Worm (Caenorhabditis elegans) whole organism, young adult: ENCODE results near the gene nsy-7.

Source experiments
- B0035.1 ChIP-seq: sonication (generic microtip); optimal IDR thresholded peaks from 2 replicates; lab custom pipeline; 2016; ENCODE audit warnings: missing genetic modification characterization, mild to moderate bottlenecking, missing compliant biosample characterization, missing genotype, missing genetic modification reagents
- dpl-1 ChIP-seq: fragments of 150-350 bp; optimal IDR thresholded peaks from 2 replicates; lab custom pipeline; 2014; ENCODE audit warnings: missing biosample characterization, missing genetic modification reagents, missing genetic modification characterization
- egl-44 ChIP-seq: fragments of 200-800 bp; sonication (Bioruptor generic); IDR thresholded peaks from 2 replicates; pipeline ENCODE4 v1.3.6; 2022; ENCODE audit warnings: missing genetic modification reagents, missing genetic modification characterization, missing compliant biosample characterization
- nfya-2 ChIP-seq: fragments of 200-800 bp; sonication (Bioruptor generic); IDR thresholded peaks from 2 replicates; pipeline ENCODE4 v1.3.6; 2022; ENCODE audit warnings: missing genetic modification reagents, missing genetic modification characterization, missing compliant biosample characterization
- nhr-90 ChIP-seq: sonication (generic microtip); optimal IDR thresholded peaks from 2 replicates; lab custom pipeline; 2016; ENCODE audit warnings: missing genotype, mild to moderate bottlenecking, missing genetic modification characterization, missing compliant biosample characterization
- pha-4 ChIP-seq: fragments of 150-350 bp; sonication (generic microtip); optimal IDR thresholded peaks from 2 replicates; lab custom pipeline; 2014; ENCODE audit warnings: missing biosample characterization, missing genetic modification reagents, missing genetic modification characterization
- unc-130 ChIP-seq: sonication (generic microtip); optimal IDR thresholded peaks from 2 replicates; lab custom pipeline; 2016; ENCODE audit warnings: missing genetic modification reagents, missing genetic modification characterization, missing compliant biosample characterization

DNA sequence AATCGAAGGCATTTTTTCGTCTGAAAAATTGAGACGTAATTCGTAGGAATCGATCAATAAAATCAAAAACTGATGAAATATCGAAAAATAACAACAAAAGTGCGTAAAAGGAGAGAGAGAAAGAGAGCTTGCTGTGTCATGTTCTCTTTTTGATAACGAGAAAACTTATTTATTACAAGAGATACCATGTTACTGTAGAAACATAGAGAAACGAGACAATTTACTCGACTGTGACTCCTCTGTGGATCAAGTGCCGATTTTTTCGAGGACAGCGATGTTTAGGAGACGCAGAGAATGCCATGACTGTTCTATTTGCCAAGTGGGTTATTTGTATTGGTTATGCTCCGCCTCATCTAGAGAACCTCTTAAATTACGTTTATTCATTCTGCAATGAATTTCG is 47.1 kb upstream of the nsy-7 start, which contains the start of gene sph-1:
- no peak for TF ChIP-seq pha-4
- no peak for TF ChIP-seq nfya-2
- TF ChIP-seq dpl-1 (GFP tag; lab: Kevin White, UChicago), result no peak
- no peak for TF ChIP-seq unc-130 (GFP tag; lab: Kevin White, UChicago)
- TF ChIP-seq B0035.1 (tag; lab: Kevin White, UChicago), result no peak
- TF ChIP-seq egl-44 (GFP tag; lab: Robert Waterston, UW), result no peak
- TF ChIP-seq nhr-90, result no peak
